Fruit fly (Drosophila melanogaster) whole organism, embryonic: ENCODE measurements around the gene cnc.
A peak's percentile ranks its signal among the peaks of the same experiment; 100 is the strongest.

Experiments used
- Ada2b ChIP-seq: fragments of 200-800 bp; sonication (Bioruptor generic); IDR thresholded peaks from 2 replicates; pipeline ENCODE4 v1.3.6; 2022; ENCODE audit warnings: missing biosample characterization, missing genetic modification characterization
- Bteb2 ChIP-seq: fragments of 200-800 bp; sonication (Bioruptor generic); optimal IDR thresholded peaks from 2 replicates; lab custom pipeline; 2016; ENCODE audit warnings: missing biosample characterization, missing genetic modification characterization
- CG10147 ChIP-seq: fragments of 200-800 bp; sonication (Bioruptor generic); optimal IDR thresholded peaks from 2 replicates; lab custom pipeline; 2019; ENCODE audit warnings: missing biosample characterization, mild to moderate bottlenecking, missing genetic modification characterization, moderate library complexity
- CG11456 ChIP-seq: fragments of 200-800 bp; sonication (Bioruptor generic); IDR thresholded peaks from 3 replicates; pipeline ENCODE4 v1.3.6; 2022; ENCODE audit warnings: missing biosample characterization, missing genetic modification characterization
- CG1233 ChIP-seq: fragments of 200-800 bp; sonication (Bioruptor generic); optimal IDR thresholded peaks from 4 replicates; lab custom pipeline; 2018; ENCODE audit warnings: missing biosample characterization, mild to moderate bottlenecking, missing genetic modification characterization
- CG14050 ChIP-seq: fragments of 200-800 bp; sonication (Bioruptor generic); IDR thresholded peaks from 3 replicates; pipeline ENCODE4 v1.3.6; 2022; ENCODE audit warnings: missing biosample characterization, missing genetic modification characterization
- CG18619 ChIP-seq: fragments of 200-800 bp; sonication (Bioruptor generic); optimal IDR thresholded peaks from 3 replicates; lab custom pipeline; 2017; ENCODE audit warnings: missing biosample characterization, mild to moderate bottlenecking, missing genetic modification characterization
- CG2678 ChIP-seq: fragments of 200-800 bp; sonication (Bioruptor generic); optimal IDR thresholded peaks from 3 replicates; lab custom pipeline; 2019; ENCODE audit warnings: missing biosample characterization, mild to moderate bottlenecking, missing genetic modification characterization, moderate library complexity
- CG3163 ChIP-seq: fragments of 200-800 bp; sonication (Bioruptor generic); optimal IDR thresholded peaks from 3 replicates; lab custom pipeline; 2016; ENCODE audit warnings: missing biosample characterization, missing genetic modification characterization
- CG3281 ChIP-seq: fragments of 200-800 bp; sonication (Bioruptor generic); optimal IDR thresholded peaks from 3 replicates; lab custom pipeline; 2017; ENCODE audit warnings: missing biosample characterization, mild to moderate bottlenecking, missing genetic modification characterization
- CG3407 ChIP-seq: fragments of 200-800 bp; sonication (Bioruptor generic); optimal IDR thresholded peaks from 2 replicates; lab custom pipeline; 2018; ENCODE audit warnings: missing biosample characterization, mild to moderate bottlenecking, missing genetic modification characterization
- CG34376 ChIP-seq: fragments of 200-800 bp; sonication (Bioruptor generic); optimal IDR thresholded peaks from 2 replicates; lab custom pipeline; 2018; ENCODE audit warnings: missing biosample characterization, mild to moderate bottlenecking, missing genetic modification characterization
- CG3838 ChIP-seq: fragments of 200-800 bp; sonication (Bioruptor generic); optimal IDR thresholded peaks from 3 replicates; lab custom pipeline; 2016; ENCODE audit warnings: missing biosample characterization, missing genetic modification characterization
- CG4707 ChIP-seq: fragments of 200-800 bp; sonication (Bioruptor generic); optimal IDR thresholded peaks from 2 replicates; lab custom pipeline; 2018; ENCODE audit warnings: missing biosample characterization, mild to moderate bottlenecking, missing genetic modification characterization, moderate library complexity
- CG6813 ChIP-seq: fragments of 200-800 bp; sonication (Bioruptor generic); optimal IDR thresholded peaks from 2 replicates; lab custom pipeline; 2017; ENCODE audit warnings: missing biosample characterization, missing genetic modification characterization, mild to moderate bottlenecking, moderate library complexity, missing genetic modification reagents
- CG6854 ChIP-seq: fragments of 200-800 bp; sonication (Bioruptor generic); optimal IDR thresholded peaks from 3 replicates; lab custom pipeline; 2017; ENCODE audit warnings: missing biosample characterization, mild to moderate bottlenecking, missing genetic modification characterization
- CG7745 ChIP-seq: fragments of 200-800 bp; sonication (Bioruptor generic); optimal IDR thresholded peaks from 2 replicates; lab custom pipeline; 2018; ENCODE audit warnings: missing biosample characterization, mild to moderate bottlenecking, missing genetic modification characterization, moderate library complexity
- CG7987 ChIP-seq: fragments of 200-800 bp; sonication (Bioruptor generic); optimal IDR thresholded peaks from 2 replicates; lab custom pipeline; 2018; ENCODE audit warnings: missing biosample characterization, mild to moderate bottlenecking, missing genetic modification characterization, moderate library complexity
- CG8765 ChIP-seq: fragments of 200-800 bp; sonication (Bioruptor generic); IDR thresholded peaks from 2 replicates; pipeline ENCODE4 v1.3.6; 2022; ENCODE audit warnings: missing biosample characterization, missing genetic modification characterization
- CG8944 ChIP-seq: fragments of 200-800 bp; sonication (Bioruptor generic); optimal IDR thresholded peaks from 3 replicates; lab custom pipeline; 2016; ENCODE audit warnings: missing biosample characterization, missing genetic modification characterization
- CG9797 ChIP-seq: fragments of 200-800 bp; sonication (Bioruptor generic); optimal IDR thresholded peaks from 3 replicates; lab custom pipeline; 2018; ENCODE audit warnings: missing biosample characterization, mild to moderate bottlenecking, missing genetic modification characterization
- Camta ChIP-seq: fragments of 200-800 bp; sonication (Bioruptor generic); optimal IDR thresholded peaks from 2 replicates; lab custom pipeline; 2016; ENCODE audit warnings: missing biosample characterization, missing genetic modification characterization
- GATAe ChIP-seq: fragments of 200-800 bp; sonication (Bioruptor generic); conservative IDR thresholded peaks from 2 replicates; pipeline ENCODE4 v1.3.6; 2022; ENCODE audit warnings: missing biosample characterization, missing genetic modification characterization
- H15 ChIP-seq: fragments of 200-800 bp; sonication (Bioruptor generic); IDR thresholded peaks from 3 replicates; pipeline ENCODE4 v1.3.6; 2022; ENCODE audit warnings: missing biosample characterization, missing genetic modification characterization
- Hsf ChIP-seq: fragments of 200-800 bp; sonication (Bioruptor generic); optimal IDR thresholded peaks from 3 replicates; lab custom pipeline; 2016; ENCODE audit warnings: missing biosample characterization, missing genetic modification characterization
- Mad ChIP-seq: fragments of 200-800 bp; sonication (Bioruptor generic); optimal IDR thresholded peaks from 2 replicates; lab custom pipeline; 2016; ENCODE audit warnings: missing biosample characterization, missing genetic modification characterization
- Mes4 ChIP-seq: fragments of 200-800 bp; sonication (Bioruptor generic); optimal IDR thresholded peaks from 2 replicates; lab custom pipeline; 2016; ENCODE audit warnings: missing biosample characterization, missing genetic modification characterization
- NC2α ChIP-seq: fragments of 200-800 bp; sonication (Bioruptor generic); optimal IDR thresholded peaks from 2 replicates; lab custom pipeline; 2016; ENCODE audit warnings: missing biosample characterization, missing genetic modification characterization
- PHDP ChIP-seq: fragments of 200-800 bp; sonication (Bioruptor generic); optimal IDR thresholded peaks from 3 replicates; lab custom pipeline; 2018; ENCODE audit warnings: missing biosample characterization, mild to moderate bottlenecking, missing genetic modification characterization, moderate library complexity
- Poxn ChIP-seq: fragments of 200-800 bp; sonication (Bioruptor generic); IDR thresholded peaks from 2 replicates; pipeline ENCODE4 v1.3.6; 2022; ENCODE audit warnings: missing biosample characterization, missing genetic modification characterization
- Sin3A ChIP-seq: fragments of >200 bp; optimal IDR thresholded peaks from 2 replicates; lab custom pipeline; 2018
- Sox102F ChIP-seq: fragments of 200-800 bp; sonication (Bioruptor generic); optimal IDR thresholded peaks from 2 replicates; lab custom pipeline; 2018; ENCODE audit warnings: missing biosample characterization, mild to moderate bottlenecking, missing genetic modification characterization, moderate library complexity
- ab ChIP-seq: fragments of 200-800 bp; sonication (Bioruptor generic); optimal IDR thresholded peaks from 2 replicates; lab custom pipeline; 2016; ENCODE audit warnings: missing biosample characterization, missing genetic modification characterization
- aop ChIP-seq: fragments of 200-800 bp; sonication (Bioruptor generic); IDR thresholded peaks from 2 replicates; pipeline ENCODE4 v1.3.6; 2022; ENCODE audit warnings: missing biosample characterization, missing genetic modification characterization
- bowl ChIP-seq: fragments of 200-800 bp; sonication (Bioruptor generic); IDR thresholded peaks from 2 replicates; pipeline ENCODE4 v1.3.6; 2022; ENCODE audit warnings: missing biosample characterization, missing genetic modification characterization
- chif ChIP-seq, 2 experiments: fragments of 200-800 bp; sonication (Bioruptor generic); optimal IDR thresholded peaks; 3 replicates each; lab custom pipeline; 2016; ENCODE audit warnings: missing biosample characterization in 2 of 2, missing genetic modification characterization in 2 of 2
- corto ChIP-seq: fragments of 200-800 bp; sonication (Bioruptor generic); optimal IDR thresholded peaks from 2 replicates; lab custom pipeline; 2016; ENCODE audit warnings: missing biosample characterization, mild to moderate bottlenecking, missing genetic modification characterization, moderate library complexity
- cwo ChIP-seq: fragments of 200-800 bp; sonication (Bioruptor generic); optimal IDR thresholded peaks from 3 replicates; lab custom pipeline; 2017; ENCODE audit warnings: missing biosample characterization, missing genetic modification characterization, mild to moderate bottlenecking, moderate library complexity, missing genetic modification reagents
- dimm ChIP-seq: fragments of 200-800 bp; sonication (Bioruptor generic); IDR thresholded peaks from 2 replicates; pipeline ENCODE4 v1.3.6; 2022; ENCODE audit warnings: missing biosample characterization, missing genetic modification characterization
- disco-r ChIP-seq: fragments of 200-800 bp; sonication (Bioruptor generic); optimal IDR thresholded peaks from 2 replicates; lab custom pipeline; 2016; ENCODE audit warnings: missing biosample characterization, missing genetic modification characterization
- dpn ChIP-seq, 2 experiments: fragments of 200-800 bp; sonication (Bioruptor generic); optimal IDR thresholded peaks; 3 replicates each; lab custom pipeline; 2016; ENCODE audit warnings: missing biosample characterization in 2 of 2, missing genetic modification characterization in 2 of 2
- dysf ChIP-seq: fragments of 200-800 bp; sonication (Bioruptor generic); IDR thresholded peaks from 3 replicates; pipeline ENCODE4 v1.3.6; 2022; ENCODE audit warnings: missing biosample characterization, missing genetic modification characterization
- lbe ChIP-seq: fragments of 200-800 bp; sonication (Bioruptor generic); optimal IDR thresholded peaks from 2 replicates; lab custom pipeline; 2016; ENCODE audit warnings: missing biosample characterization, mild to moderate bottlenecking, missing genetic modification characterization
- pnt ChIP-seq: fragments of 200-800 bp; sonication (Bioruptor generic); optimal IDR thresholded peaks from 3 replicates; lab custom pipeline; 2016; ENCODE audit warnings: missing biosample characterization, missing genetic modification characterization
- repo ChIP-seq: fragments of 200-800 bp; sonication (Bioruptor generic); optimal IDR thresholded peaks from 2 replicates; lab custom pipeline; 2016; ENCODE audit warnings: missing biosample characterization, missing genetic modification characterization
- seq ChIP-seq: fragments of 200-800 bp; sonication (Bioruptor generic); IDR thresholded peaks from 2 replicates; pipeline ENCODE4 v1.3.6; 2022; ENCODE audit warnings: missing biosample characterization, missing genetic modification characterization
- sqz ChIP-seq: fragments of 200-800 bp; sonication (Bioruptor generic); optimal IDR thresholded peaks from 3 replicates; lab custom pipeline; 2018; ENCODE audit warnings: missing biosample characterization, mild to moderate bottlenecking, missing genetic modification characterization
- tap ChIP-seq: fragments of 200-800 bp; optimal IDR thresholded peaks from 3 replicates; lab custom pipeline; 2019; ENCODE audit warnings: missing biosample characterization, mild to moderate bottlenecking, missing genetic modification characterization, moderate library complexity
- zen ChIP-seq: fragments of 200-800 bp; sonication (Bioruptor generic); optimal IDR thresholded peaks from 3 replicates; lab custom pipeline; 2018; ENCODE audit warnings: missing biosample characterization, mild to moderate bottlenecking, missing genetic modification characterization, moderate library complexity

cnc gene

dm6 chr3R:23189958-23190900 lies 36.3 kb downstream of the cnc start (continued):
- TF ChIP-seq Sin3A (lab: Kevin White, UChicago) (no peak), pnt (GFP tag; lab: Kevin White, UChicago) (peak; percentile 52), CG3407 (GFP tag; lab: Kevin White, UChicago) (peak; percentile 0), Mad (peak; percentile 62), CG7987 (GFP tag; lab: Kevin White, UChicago) (peak; percentile 25), chif (GFP tag; optimal IDR thresholded peaks at IDR 0.05; lab: Kevin White, UChicago) (peak; percentile 62 to 67), CG6854 (peak; percentile 8), Mes4 (peak; percentile 59), CG8944 (peak; percentile 58), CG2678 (tag; lab: Kevin White, UChicago) (peak; percentile 88), dpn (GFP tag; optimal IDR thresholded peaks at IDR 0.05; lab: Kevin White, UChicago) (peak; percentile 77 to 81), cwo (GFP tag; lab: Kevin White, UChicago) (peak; percentile 92), CG34376 (GFP tag; lab: Kevin White, UChicago) (peak; percentile 9), dimm (GFP tag; lab: Robert Waterston, UW) (no peak), CG6813 (GFP tag; lab: Kevin White, UChicago) (peak; percentile 42), CG14050 (peak; percentile 67), CG11456 (GFP tag; lab: Robert Waterston, UW) (peak; percentile 84), disco-r (GFP tag; lab: Kevin White, UChicago) (peak; percentile 43), bowl (GFP tag; lab: Robert Waterston, UW) (peak; percentile 50; the same call in 1 of the 2 replicates), CG9797 (no peak), aop (GFP tag; lab: Robert Waterston, UW) (no peak), sqz (peak; percentile 9), lbe (GFP tag; lab: Kevin White, UChicago) (peak; percentile 90), repo (GFP tag; lab: Kevin White, UChicago) (peak; percentile 34), CG8765 (GFP tag; lab: Robert Waterston, UW) (peak; percentile 41; the same call in 1 of the 2 replicates), PHDP (peak; percentile 85), H15 (GFP tag; lab: Robert Waterston, UW) (peak; percentile 59; the same call in 1 of the 3 replicates), zen (tag; lab: Kevin White, UChicago) (peak; percentile 63), CG10147 (GFP tag; lab: Kevin White, UChicago) (peak; percentile 18), Bteb2 (GFP tag; lab: Kevin White, UChicago) (peak; percentile 70), corto (GFP tag; lab: Kevin White, UChicago) (peak; percentile 78), CG3281 (GFP tag; lab: Kevin White, UChicago) (peak; percentile 83), Poxn (GFP tag; lab: Robert Waterston, UW) (peak; percentile 47; the same call in 1 of the 2 replicates), NC2α (GFP tag; lab: Kevin White, UChicago) (peak; percentile 13), CG18619 (GFP tag; lab: Kevin White, UChicago) (peak; percentile 59), CG7745 (tag; lab: Kevin White, UChicago) (no peak), seq (GFP tag; lab: Robert Waterston, UW) (peak; percentile 67), Hsf (GFP tag; lab: Kevin White, UChicago) (peak; percentile 70), GATAe (no peak; the same call in 1 of the 2 replicates), dysf (GFP tag; lab: Robert Waterston, UW) (peak; percentile 81), CG4707 (GFP tag; lab: Kevin White, UChicago) (peak; percentile 51), Sox102F (GFP tag; lab: Kevin White, UChicago) (peak; percentile 81), ab (GFP tag; lab: Kevin White, UChicago) (no peak), tap (tag; lab: Kevin White, UChicago) (peak; percentile 84), Ada2b (GFP tag; lab: Robert Waterston, UW) (peak; percentile 70), Camta (GFP tag; lab: Kevin White, UChicago) (peak; percentile 63), CG1233 (GFP tag; lab: Kevin White, UChicago) (peak; percentile 60), CG3163 (GFP tag; lab: Kevin White, UChicago) (peak; percentile 19), CG3838 (peak; percentile 26)
